Worm (Caenorhabditis elegans): ENCODE measurements around the gene crh-2.

Gene crh-2

DNA sequence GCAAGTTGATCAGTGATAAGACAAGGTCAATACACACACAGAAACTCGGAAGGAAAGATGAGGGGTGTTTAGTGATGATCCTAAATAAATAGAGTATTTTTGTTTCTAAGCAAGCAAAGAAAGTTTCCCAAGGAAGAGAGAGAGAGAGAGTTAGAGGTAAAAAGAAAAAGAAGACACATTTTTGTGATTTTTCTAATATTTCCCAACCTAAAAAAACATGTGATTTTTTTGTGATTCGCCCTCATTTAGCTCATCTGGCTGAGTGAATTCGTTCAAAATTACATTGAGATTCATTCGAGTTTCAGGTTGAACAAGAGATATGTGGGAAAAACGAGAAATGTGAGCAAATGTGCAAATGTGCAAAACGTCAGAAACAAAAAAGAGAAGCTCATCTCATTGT lies 36.5 kb downstream of the crh-2 start, which contains the start of gene srb-16:
Gene srb-16 (minus strand): TSS at position 101 of the 400 bp plus-strand sequence.
- TF ChIP-seq drap-1 (GFP tag; optimal IDR thresholded peaks at IDR 0.05) (no peak), elt-3 (tag; optimal IDR thresholded peaks at IDR 0.05) (no peak), unc-62 (GFP tag; optimal IDR thresholded peaks at IDR 0.05) (no peak), M03D4.4 (tag; optimal IDR thresholded peaks at IDR 0.05) (no peak)

ce11 chrII:5148349-5148748 lies 39.0 kb downstream of the crh-2 start, which contains the start of gene F58A6.5:
Gene F58A6.5, minus strand, starts transcription at chrII:5148449.
- TF ChIP-seq mep-1 (tag; optimal IDR thresholded peaks at IDR 0.05) (no peak), mls-2 (tag; optimal IDR thresholded peaks at IDR 0.05) (no peak), nhr-2 (tag; optimal IDR thresholded peaks at IDR 0.05) (no peak), ceh-39 (tag; optimal IDR thresholded peaks at IDR 0.05) (no peak), lin-32 (GFP tag; optimal IDR thresholded peaks at IDR 0.05) (no peak), elt-3 (tag; optimal IDR thresholded peaks at IDR 0.05) (no peak), mab-5 (tag; optimal IDR thresholded peaks at IDR 0.05) (no peak), unc-39 (tag; optimal IDR thresholded peaks at IDR 0.05) (no peak)

ce11 chrII:5142619-5143018 lies 44.8 kb downstream of the crh-2 start, which contains the start of gene F58A6.1:
Gene F58A6.1, plus strand, starts transcription at chrII:5142919.
- TF ChIP-seq ham-2 (GFP tag; optimal IDR thresholded peaks at IDR 0.05), result no peak
- TF ChIP-seq drap-1 (GFP tag; optimal IDR thresholded peaks at IDR 0.05), result no peak
- TF ChIP-seq nhr-237 (tag; optimal IDR thresholded peaks at IDR 0.05), result no peak
- no peak for TF ChIP-seq snpc-4 (tag; optimal IDR thresholded peaks at IDR 0.05)
- TF ChIP-seq bed-3 (GFP tag; optimal IDR thresholded peaks at IDR 0.05), result no peak
- no peak for TF ChIP-seq blmp-1 (tag; optimal IDR thresholded peaks at IDR 0.05)
- TF ChIP-seq sem-2 (GFP tag; optimal IDR thresholded peaks at IDR 0.05), result no peak
- no peak for TF ChIP-seq elt-3 (tag; optimal IDR thresholded peaks at IDR 0.05)
- TF ChIP-seq ceh-39 (tag; optimal IDR thresholded peaks at IDR 0.05), result no peak
- TF ChIP-seq mab-5 (tag; optimal IDR thresholded peaks at IDR 0.05), result no peak
- TF ChIP-seq M03D4.4 (tag; optimal IDR thresholded peaks at IDR 0.05), result no peak
- no peak for TF ChIP-seq elt-1 (tag; optimal IDR thresholded peaks at IDR 0.05; ENCODE audit: borderline replicate concordance, insufficient read depth)
- TF ChIP-seq pha-4 (tag; optimal IDR thresholded peaks at IDR 0.05), result no peak
- no peak for TF ChIP-seq nhr-2 (tag; optimal IDR thresholded peaks at IDR 0.05)
- TF ChIP-seq nhr-76 (tag; optimal IDR thresholded peaks at IDR 0.05), result no peak

DNA sequence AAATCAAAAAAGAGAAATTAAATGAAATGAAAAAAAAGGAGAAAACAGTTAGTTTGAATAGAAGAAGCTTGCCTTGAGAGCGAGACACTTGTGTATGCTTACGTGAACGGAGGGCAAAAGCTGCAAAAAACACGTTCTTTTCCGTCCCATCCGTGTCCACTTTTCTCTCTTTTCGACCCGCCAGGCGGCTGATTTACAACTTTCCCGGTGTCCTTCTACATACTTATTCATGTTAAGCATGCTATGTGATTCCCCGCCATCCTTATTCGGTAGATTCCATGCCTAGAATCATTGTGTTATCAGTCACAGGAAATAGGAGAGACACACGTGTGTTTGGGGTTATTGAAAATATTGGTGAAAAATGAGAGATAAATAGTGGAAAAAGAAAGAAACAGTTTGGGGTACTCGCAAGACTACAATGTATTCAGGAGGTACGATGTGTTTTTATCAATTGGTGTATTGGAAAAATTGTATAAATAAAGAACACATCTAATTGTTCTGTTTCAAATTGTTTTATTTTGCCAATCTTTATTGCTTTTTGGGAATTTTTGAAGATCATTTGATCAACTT lies 45.3 kb downstream of the crh-2 start, which contains the start of gene nas-29:
Gene nas-29 (minus strand): TSS at position 92 of the 570 bp plus-strand sequence.
- TF ChIP-seq ceh-39 (tag; optimal IDR thresholded peaks at IDR 0.05) (no peak), pha-4 (tag; optimal IDR thresholded peaks at IDR 0.05) (no peak)

DNA sequence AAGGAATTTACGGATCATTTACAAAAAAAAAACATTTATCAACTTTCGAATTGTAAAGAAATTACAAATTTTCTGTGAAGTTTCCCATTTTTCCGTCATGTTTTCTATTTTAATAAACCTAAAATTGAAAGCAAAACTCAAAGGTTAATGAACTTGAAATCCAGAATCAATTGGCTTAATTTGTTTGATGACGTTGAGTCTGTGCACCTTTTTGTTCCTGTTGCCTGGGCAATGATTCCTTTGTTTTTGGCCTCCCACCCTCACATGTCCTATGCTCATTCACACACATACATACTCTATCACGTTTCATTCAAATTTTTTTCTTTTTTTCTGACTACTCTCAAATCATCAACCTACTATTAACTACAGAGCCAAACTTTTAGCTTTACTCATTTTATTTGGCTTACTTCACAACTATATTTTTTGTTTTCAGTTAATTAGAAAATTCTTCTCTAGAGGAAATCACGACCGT lies 51.0 kb downstream of the crh-2 start, which contains the start of gene F58A6.2:
Gene F58A6.2 (plus strand): TSS at position 422 of the 472 bp plus-strand sequence.
- no peak for TF ChIP-seq lsy-2 (tag; optimal IDR thresholded peaks at IDR 0.05)
- TF ChIP-seq nhr-12 (tag; optimal IDR thresholded peaks at IDR 0.05), result no peak

- TF ChIP-seq ceh-83 (GFP tag; optimal IDR thresholded peaks at IDR 0.05) (no peak), cnd-1 (tag; optimal IDR thresholded peaks at IDR 0.05) (no peak), drap-1 (GFP tag; optimal IDR thresholded peaks at IDR 0.05) (no peak), ham-2 (GFP tag; optimal IDR thresholded peaks at IDR 0.05) (no peak)
Observed at ce11 chrII:5131800-5132199, 55.6 kb downstream of the crh-2 start.

DNA sequence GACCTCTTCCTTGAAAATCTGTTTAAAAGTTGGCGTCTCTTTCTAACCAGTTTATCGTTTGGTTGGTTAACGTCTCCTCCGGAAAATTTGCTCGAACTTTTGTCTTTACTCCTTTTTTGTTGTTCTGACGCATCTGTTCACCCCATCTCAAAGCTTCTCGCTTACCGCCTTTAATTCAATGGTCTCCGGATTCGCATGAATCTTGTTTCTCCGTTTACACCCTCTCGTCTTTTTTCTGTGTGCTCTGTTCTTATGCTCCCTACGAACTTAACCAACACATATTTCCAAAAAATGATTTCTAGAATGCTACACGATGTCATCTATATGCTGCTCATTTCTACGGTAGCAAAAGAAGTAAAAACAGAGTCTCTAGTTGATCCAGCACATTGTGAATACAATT lies 57.3 kb downstream of the crh-2 start, which contains the start of gene lgc-56:
Gene lgc-56 (plus strand): TSS at position 301 of the 400 bp plus-strand sequence.
- TF ChIP-seq lin-32 (GFP tag; optimal IDR thresholded peaks at IDR 0.05), result no peak
- TF ChIP-seq flh-1 (GFP tag; optimal IDR thresholded peaks at IDR 0.05), result no peak
- no peak for TF ChIP-seq cnd-1 (tag; optimal IDR thresholded peaks at IDR 0.05)
- TF ChIP-seq unc-120 (tag; optimal IDR thresholded peaks at IDR 0.05; ENCODE audit: poor library complexity, severe bottlenecking), result no peak
- TF ChIP-seq zip-8 (tag; optimal IDR thresholded peaks at IDR 0.05), result no peak
- no peak for TF ChIP-seq mls-2 (tag; optimal IDR thresholded peaks at IDR 0.05)
- no peak for TF ChIP-seq nhr-12 (tag; optimal IDR thresholded peaks at IDR 0.05)
- no peak for TF ChIP-seq pha-4 (tag; optimal IDR thresholded peaks at IDR 0.05)
- TF ChIP-seq sem-2 (GFP tag; optimal IDR thresholded peaks at IDR 0.05), result no peak
- TF ChIP-seq lsy-2 (tag; optimal IDR thresholded peaks at IDR 0.05), result no peak
- TF ChIP-seq ceh-43 (GFP tag; optimal IDR thresholded peaks at IDR 0.05), result no peak
- TF ChIP-seq elt-1 (tag; optimal IDR thresholded peaks at IDR 0.05; ENCODE audit: borderline replicate concordance, insufficient read depth), result no peak
- TF ChIP-seq nhr-2 (tag; optimal IDR thresholded peaks at IDR 0.05), result no peak
- TF ChIP-seq ztf-11 (tag; optimal IDR thresholded peaks at IDR 0.05), result no peak
- no peak for TF ChIP-seq M03D4.4 (tag; optimal IDR thresholded peaks at IDR 0.05)
